Worm (Caenorhabditis elegans) whole organism, young adult: ENCODE results near the gene rpn-1.

ENCODE experiments used
- F57C9.4 ChIP-seq: sonication (generic microtip); optimal IDR thresholded peaks from 2 replicates; lab custom pipeline; 2017; ENCODE audit warnings: mild to moderate bottlenecking, missing genetic modification characterization, missing compliant biosample characterization
- let-607 ChIP-seq, 2 experiments: fragments of 200-800 bp in 1 of 2; sonication (Bioruptor generic) in 1 of 2; sonication (generic microtip) in 1 of 2; optimal IDR thresholded peaks; 2 replicates each; lab custom pipeline; 2016 to 2018; ENCODE audit warnings: mild to moderate bottlenecking in 2 of 2, missing compliant biosample characterization in 2 of 2, missing genetic modification characterization in 2 of 2, moderate library complexity in 2 of 2, missing genotype in 1 of 2
- lin-35 ChIP-seq, 3 experiments: fragments of 150-350 bp in 2 of 3; sonication (generic microtip) in 1 of 3; optimal IDR thresholded peaks; 2 replicates each; lab custom pipeline; 2014 to 2018; ENCODE audit warnings: missing biosample characterization in 3 of 3, missing genetic modification characterization in 3 of 3, missing genetic modification reagents in 3 of 3
- madf-8 ChIP-seq: fragments of 200-800 bp; sonication (Bioruptor generic); conservative IDR thresholded peaks from 2 replicates; pipeline ENCODE4 v1.3.6; 2022; ENCODE audit warnings: missing genetic modification reagents, missing genetic modification characterization, missing compliant biosample characterization
- nhr-90 ChIP-seq: sonication (generic microtip); optimal IDR thresholded peaks from 2 replicates; lab custom pipeline; 2016; ENCODE audit warnings: missing genotype, mild to moderate bottlenecking, missing genetic modification characterization, missing compliant biosample characterization
- pha-4 ChIP-seq: fragments of 150-350 bp; sonication (generic microtip); optimal IDR thresholded peaks from 2 replicates; lab custom pipeline; 2014; ENCODE audit warnings: missing biosample characterization, missing genetic modification reagents, missing genetic modification characterization
- snpc-4 ChIP-seq, 5 experiments: fragments of 150-350 bp in 1 of 5; sonication (generic microtip) in 4 of 5; optimal IDR thresholded peaks; 2 replicates each; lab custom pipeline; 2014 to 2018; ENCODE audit warnings: missing genetic modification characterization in 5 of 5, missing biosample characterization in 3 of 5, antibody characterized with exemption in 2 of 5, mild to moderate bottlenecking in 2 of 5, missing compliant biosample characterization in 2 of 5, missing genotype in 2 of 5, moderate library complexity in 2 of 5, missing genetic modification reagents in 1 of 5
- zim-3 ChIP-seq: sonication (generic microtip); optimal IDR thresholded peaks from 2 replicates; lab custom pipeline; 2017; ENCODE audit warnings: mild to moderate bottlenecking, missing genetic modification characterization, moderate library complexity, missing compliant biosample characterization

ce11 chrIV:6883342-6883741, 26.4 kb downstream of the rpn-1 start, which contains the start of gene tre-2:
- TF ChIP-seq pha-4 (tag; lab: Kevin White, UChicago) = no peak
- TF ChIP-seq let-607 (tag; optimal IDR thresholded peaks at IDR 0.05; lab: Kevin White, UChicago) = no peak
- TF ChIP-seq zim-3 (tag; lab: Kevin White, UChicago) = no peak
- TF ChIP-seq snpc-4 (GFP tag; optimal IDR thresholded peaks at IDR 0.05; lab: Kevin White, UChicago) = no peak
- no peak for TF ChIP-seq snpc-4 (tag; optimal IDR thresholded peaks at IDR 0.05; lab: Kevin White, UChicago)
- TF ChIP-seq lin-35 (GFP tag; optimal IDR thresholded peaks at IDR 0.05; lab: Kevin White, UChicago) = no peak
- TF ChIP-seq F57C9.4 (tag; lab: Kevin White, UChicago) = no peak
- no peak for TF ChIP-seq madf-8 (GFP tag; lab: Robert Waterston, UW)
- TF ChIP-seq nhr-90 (tag; lab: Kevin White, UChicago) = no peak
